Worm (Caenorhabditis elegans): ENCODE results near the gene ZK697.8.

Gene ZK697.8

ce11 chrV:1755589-1755988 lies 6.6 kb upstream of the ZK697.8 start, which contains the start of gene ZK697.14:
TSS of gene ZK697.14 (minus strand) at chrV:1755689.
- TF ChIP-seq B0336.3 (GFP tag; IDR thresholded peaks at IDR 0.05): no peak

ce11 chrV:1752496-1752895 lies 3.5 kb upstream of the ZK697.8 start, which contains the start of gene ZK697.1:
TSS of gene ZK697.1 (plus strand) at chrV:1752796.
- no peak for TF ChIP-seq B0261.1 (tag; optimal IDR thresholded peaks at IDR 0.05)
- TF ChIP-seq Y53G8AR.9 (GFP tag; conservative IDR thresholded peaks at IDR 0.05): no peak
- no peak for TF ChIP-seq nhr-179 (tag; optimal IDR thresholded peaks at IDR 0.05)
- no peak for TF ChIP-seq D2030.7 (GFP tag; IDR thresholded peaks at IDR 0.05)

ce11 chrV:1751449-1751848 lies 2.5 kb upstream of the ZK697.8 start, which contains the start of gene srh-199:
TSS of gene srh-199 (minus strand) at chrV:1751549.
- no peak for TF ChIP-seq B0035.1 (tag; optimal IDR thresholded peaks at IDR 0.05)
- no peak for TF ChIP-seq attf-6 (GFP tag; IDR thresholded peaks at IDR 0.05)
- no peak for TF ChIP-seq snpc-1.1 (tag; optimal IDR thresholded peaks at IDR 0.05; ENCODE audit: insufficient read depth)
- no peak for TF ChIP-seq ztf-3 (GFP tag; optimal IDR thresholded peaks at IDR 0.05)
- TF ChIP-seq somi-1 (GFP tag; optimal IDR thresholded peaks at IDR 0.05): no peak
- no peak for TF ChIP-seq ceh-100 (GFP tag; IDR thresholded peaks at IDR 0.05)
- TF ChIP-seq B0019.2 (GFP tag; conservative IDR thresholded peaks at IDR 0.05): no peak
- TF ChIP-seq ZK185.1 (tag; optimal IDR thresholded peaks at IDR 0.05; ENCODE audit: poor library complexity, severe bottlenecking): no peak
- TF ChIP-seq F52B5.7 (tag; optimal IDR thresholded peaks at IDR 0.05): no peak
- TF ChIP-seq ztf-22 (GFP tag; optimal IDR thresholded peaks at IDR 0.05): no peak
- TF ChIP-seq mel-28 (tag; optimal IDR thresholded peaks at IDR 0.05; ENCODE audit: borderline replicate concordance): no peak
- TF ChIP-seq bed-2 (GFP tag; IDR thresholded peaks at IDR 0.05): no peak
- TF ChIP-seq him-1 (tag; optimal IDR thresholded peaks at IDR 0.05): no peak
- no peak for TF ChIP-seq ztf-6 (GFP tag; IDR thresholded peaks at IDR 0.05)
- TF ChIP-seq let-607 (tag; optimal IDR thresholded peaks at IDR 0.05): no peak
- TF ChIP-seq F10E7.11 (tag; optimal IDR thresholded peaks at IDR 0.05): no peak
- TF ChIP-seq nfyb-1 (GFP tag; IDR thresholded peaks at IDR 0.05): no peak
- no peak for TF ChIP-seq lin-35 (GFP tag; optimal IDR thresholded peaks at IDR 0.05)
- no peak for TF ChIP-seq K11D2.4 (GFP tag; IDR thresholded peaks at IDR 0.05)

ce11 chrV:1743205-1743870 lies 5.6 kb downstream of the ZK697.8 start, which contains the start of gene nhr-256:
TSS of gene nhr-256 (plus strand) at chrV:1743771.
- peak; percentile 76 for TF ChIP-seq nhr-80 (tag; optimal IDR thresholded peaks at IDR 0.05)
- TF ChIP-seq F23B12.7 (tag; optimal IDR thresholded peaks at IDR 0.05; ENCODE audit: insufficient read depth): peak; percentile 4
- no peak for TF ChIP-seq repo-1 (tag; optimal IDR thresholded peaks at IDR 0.05)
- TF ChIP-seq hmg-1.2 (GFP tag; IDR thresholded peaks at IDR 0.05): peak; percentile 95
- TF ChIP-seq madf-8 (GFP tag; conservative IDR thresholded peaks at IDR 0.05): no peak
- peak; percentile 21 for TF ChIP-seq atf-7 (tag; optimal IDR thresholded peaks at IDR 0.05)
- TF ChIP-seq ztf-26 (tag; optimal IDR thresholded peaks at IDR 0.05): peak; percentile 26
- TF ChIP-seq B0019.2 (GFP tag; conservative IDR thresholded peaks at IDR 0.05): no peak
- TF ChIP-seq tbx-9 (tag; optimal IDR thresholded peaks at IDR 0.05; ENCODE audit: borderline replicate concordance): no peak
- TF ChIP-seq attf-5 (GFP tag; optimal IDR thresholded peaks at IDR 0.05): peak; percentile 65
- no peak for TF ChIP-seq ZK185.1 (tag; optimal IDR thresholded peaks at IDR 0.05; ENCODE audit: poor library complexity, severe bottlenecking)
- no peak for TF ChIP-seq ztf-22 (GFP tag; optimal IDR thresholded peaks at IDR 0.05)
- no peak for TF ChIP-seq bed-2 (GFP tag; IDR thresholded peaks at IDR 0.05)
- no peak for TF ChIP-seq ztf-25 (GFP tag; IDR thresholded peaks at IDR 0.05)
- TF ChIP-seq rcor-1 (GFP tag; IDR thresholded peaks at IDR 0.05): no peak
- TF ChIP-seq K11D2.4 (GFP tag; IDR thresholded peaks at IDR 0.05): 0 out of 2 replicates have a peak, but pooled peaks have one; percentile 36
- TF ChIP-seq unc-130 (GFP tag; optimal IDR thresholded peaks at IDR 0.05): no peak
- no peak for TF ChIP-seq F57A8.1 (GFP tag; optimal IDR thresholded peaks at IDR 0.05)
- no peak for TF ChIP-seq snpc-4 (GFP tag; optimal IDR thresholded peaks at IDR 0.05)
- TF ChIP-seq snpc-4 (tag; optimal IDR thresholded peaks at IDR 0.05): peak in 1 of 4 experiments; percentile 19
- peak; percentile 43 for TF ChIP-seq ceh-27 (GFP tag; optimal IDR thresholded peaks at IDR 0.05)
- TF ChIP-seq hrde-1 (tag; optimal IDR thresholded peaks at IDR 0.05; ENCODE audit: borderline replicate concordance): no peak
- no peak for TF ChIP-seq F10E7.11 (tag; optimal IDR thresholded peaks at IDR 0.05)
- no peak for TF ChIP-seq mcd-1 (GFP tag; IDR thresholded peaks at IDR 0.05)
